5 fruit fly cellular contexts compared by ENCODE assay signal in the genomic region with DNA sequence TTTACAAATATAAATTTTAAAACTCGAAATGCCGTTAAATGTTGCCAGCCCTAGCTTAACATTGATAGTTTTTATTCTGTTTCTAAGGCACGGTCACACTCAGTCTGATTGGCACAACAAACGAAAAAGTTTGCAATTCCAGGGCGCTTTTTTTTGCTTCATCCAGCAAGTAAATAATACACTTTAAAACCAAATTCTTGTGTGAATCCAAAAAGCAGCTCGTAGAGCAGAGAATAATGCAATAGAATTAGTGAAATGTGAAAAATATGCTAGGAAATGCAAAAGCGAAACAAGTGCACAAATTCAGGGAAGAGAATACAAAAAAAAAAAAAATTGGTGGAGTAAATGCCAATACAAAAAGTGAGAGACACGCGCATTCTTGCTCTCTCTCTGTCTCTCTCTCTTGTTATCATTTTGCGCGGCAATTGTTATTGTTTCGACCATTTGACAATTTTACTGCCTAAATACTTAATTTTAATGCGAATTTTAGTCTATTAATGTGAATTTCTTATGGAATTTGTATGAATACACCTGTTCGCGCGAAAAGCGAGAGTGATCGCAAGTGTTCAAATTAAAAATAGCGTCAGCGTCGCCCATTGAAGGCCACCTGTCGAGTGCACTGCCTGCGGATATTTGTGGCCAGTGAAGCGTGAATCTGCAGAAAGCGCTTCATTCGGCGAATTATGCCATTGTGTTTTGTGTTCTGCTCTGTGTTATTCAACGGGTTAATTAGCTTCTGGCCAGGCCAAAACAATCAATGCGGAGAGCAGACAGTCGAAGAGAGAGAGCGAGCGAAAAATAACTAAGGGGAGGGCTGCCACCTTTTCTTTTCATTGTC.
A peak's percentile ranks its signal among the peaks of the same experiment; 100 is the strongest.
TF ChIP-seq lines count a peak whose summit lies in the region.

A gene (plus strand): TSS at position 100 of the 838 bp plus-strand sequence.

TF ChIP-seq in whole organism, adult, 20 proteins besides CTCF, POLR2A, EP300 and RAD21 (continued from another document):
- TF ChIP-seq CG11617 (GFP tag; optimal IDR thresholded peaks at IDR 0.05; lab: Kevin White, UChicago) (no peak), CG33017 (tag; optimal IDR thresholded peaks at IDR 0.05; lab: Kevin White, UChicago) (peak; percentile 7), Clk (GFP tag; optimal IDR thresholded peaks at IDR 0.05; lab: Kevin White, UChicago) (no peak), Crg-1 (GFP tag; optimal IDR thresholded peaks at IDR 0.05; lab: Kevin White, UChicago) (no peak)

TF ChIP-seq in whole organism, embryonic, 481 proteins besides CTCF, POLR2A, EP300 and RAD21 (continued from another document and continues in another):
- peak; percentile 52; the same call in 1 of the 2 replicates for TF ChIP-seq E2f2 (GFP tag; IDR thresholded peaks at IDR 0.05; lab: Robert Waterston, UW)
- TF ChIP-seq gfzf (GFP tag; optimal IDR thresholded peaks at IDR 0.05; lab: Kevin White, UChicago): peak; percentile 72
- 0 out of 2 replicates have a peak, but pooled peaks have one; percentile 7 for TF ChIP-seq vvl (GFP tag; IDR thresholded peaks at IDR 0.05; lab: Robert Waterston, UW)
- TF ChIP-seq CG6765 (GFP tag; optimal IDR thresholded peaks at IDR 0.05; lab: Kevin White, UChicago): no peak
- peak; percentile 71 for TF ChIP-seq rib (GFP tag; IDR thresholded peaks at IDR 0.05; lab: Robert Waterston, UW)
- peak; percentile 12 for TF ChIP-seq CG15269 (tag; optimal IDR thresholded peaks at IDR 0.05; lab: Kevin White, UChicago)
- peak; percentile 66 for TF ChIP-seq CG14710 (tag; optimal IDR thresholded peaks at IDR 0.05; lab: Kevin White, UChicago)
- TF ChIP-seq hbn (GFP tag; IDR thresholded peaks at IDR 0.05; lab: Robert Waterston, UW; ENCODE audit: partially characterized antibody): 0 out of 2 replicates have a peak, but pooled peaks have one; percentile 18
- peak; percentile 17 for TF ChIP-seq CG1603 (tag; optimal IDR thresholded peaks at IDR 0.05; lab: Kevin White, UChicago)
- TF ChIP-seq pzg (GFP tag; optimal IDR thresholded peaks at IDR 0.05; lab: Kevin White, UChicago): peak; percentile 39
- peak; percentile 7 for TF ChIP-seq YL-1 (GFP tag; optimal IDR thresholded peaks at IDR 0.05; lab: Kevin White, UChicago)
- TF ChIP-seq chm (GFP tag; IDR thresholded peaks at IDR 0.05; lab: Robert Waterston, UW): no peak
- no peak for TF ChIP-seq dpn (GFP tag; optimal IDR thresholded peaks at IDR 0.05; lab: Kevin White, UChicago)
- peak; percentile 93 for TF ChIP-seq Myb (GFP tag; optimal IDR thresholded peaks at IDR 0.05; lab: Kevin White, UChicago)
- TF ChIP-seq CG9215 (GFP tag; IDR thresholded peaks at IDR 0.05; lab: Robert Waterston, UW): no peak
- no peak for TF ChIP-seq CG12744 (GFP tag; optimal IDR thresholded peaks at IDR 0.05; lab: Kevin White, UChicago)
- no peak for TF ChIP-seq trh (GFP tag; optimal IDR thresholded peaks at IDR 0.05; lab: Kevin White, UChicago)
- TF ChIP-seq Lim3 (GFP tag; IDR thresholded peaks at IDR 0.05; lab: Robert Waterston, UW): no peak
- TF ChIP-seq stwl (tag; optimal IDR thresholded peaks at IDR 0.05; lab: Kevin White, UChicago): peak; percentile 6
- peak; percentile 4 for TF ChIP-seq NfI (GFP tag; optimal IDR thresholded peaks at IDR 0.05; lab: Kevin White, UChicago)
- TF ChIP-seq CG34422 (GFP tag; IDR thresholded peaks at IDR 0.05; lab: Robert Waterston, UW): 0 out of 3 replicates have a peak, but pooled peaks have one; percentile 13
- TF ChIP-seq pfk (GFP tag; optimal IDR thresholded peaks at IDR 0.05; lab: Kevin White, UChicago): no peak
- TF ChIP-seq nmo (GFP tag; optimal IDR thresholded peaks at IDR 0.05; lab: Kevin White, UChicago): peak; percentile 32
- no peak for TF ChIP-seq CG14860 (GFP tag; IDR thresholded peaks at IDR 0.05; lab: Robert Waterston, UW; ENCODE audit: partially characterized antibody)
- TF ChIP-seq p53 (GFP tag; optimal IDR thresholded peaks at IDR 0.05; lab: Kevin White, UChicago): no peak
- TF ChIP-seq CG17359 (tag; optimal IDR thresholded peaks at IDR 0.05; lab: Kevin White, UChicago): peak; percentile 71
- TF ChIP-seq CG34376 (GFP tag; optimal IDR thresholded peaks at IDR 0.05; lab: Kevin White, UChicago): peak; percentile 4
- no peak for TF ChIP-seq CG12236 (GFP tag; optimal IDR thresholded peaks at IDR 0.05; lab: Kevin White, UChicago)

TF ChIP-seq in whole organism, prepupa, 60 proteins besides CTCF, POLR2A, EP300 and RAD21 (continued from another document):
- TF ChIP-seq salr (GFP tag; optimal IDR thresholded peaks at IDR 0.05; lab: Kevin White, UChicago): no peak
- peak; percentile 45 for TF ChIP-seq CG9139 (GFP tag; optimal IDR thresholded peaks at IDR 0.05; lab: Kevin White, UChicago)
- TF ChIP-seq achi (GFP tag; optimal IDR thresholded peaks at IDR 0.05; lab: Kevin White, UChicago): no peak
- TF ChIP-seq CG3032 (tag; optimal IDR thresholded peaks at IDR 0.05; lab: Kevin White, UChicago): peak; percentile 37
- TF ChIP-seq CG1621 (tag; optimal IDR thresholded peaks at IDR 0.05; lab: Kevin White, UChicago): no peak
- TF ChIP-seq CG15336 (GFP tag; IDR thresholded peaks at IDR 0.05; lab: Robert Waterston, UW): no peak
- no peak for TF ChIP-seq Eip78C (GFP tag; lab: Kevin White, UChicago)
- TF ChIP-seq CG3919 (GFP tag; optimal IDR thresholded peaks at IDR 0.05; lab: Kevin White, UChicago): no peak
- no peak for TF ChIP-seq CG6163 (GFP tag; IDR thresholded peaks at IDR 0.05; lab: Robert Waterston, UW)
- TF ChIP-seq net (GFP tag; optimal IDR thresholded peaks at IDR 0.05; lab: Kevin White, UChicago): no peak
- TF ChIP-seq Met (GFP tag; optimal IDR thresholded peaks at IDR 0.05; lab: Kevin White, UChicago): no peak
- no peak for TF ChIP-seq Hr39 (GFP tag; optimal IDR thresholded peaks at IDR 0.05; lab: Kevin White, UChicago)
- TF ChIP-seq dac (GFP tag; optimal IDR thresholded peaks at IDR 0.05; lab: Kevin White, UChicago): no peak
- TF ChIP-seq Eip93F (GFP tag; optimal IDR thresholded peaks at IDR 0.05; lab: Kevin White, UChicago): no peak
- TF ChIP-seq acj6 (GFP tag; optimal IDR thresholded peaks at IDR 0.05; lab: Kevin White, UChicago): no peak
- peak in 1 of 2 experiments; percentile 10 for TF ChIP-seq ss (GFP tag; optimal IDR thresholded peaks at IDR 0.05; lab: Kevin White, UChicago)
- no peak for TF ChIP-seq fd85E (GFP tag; optimal IDR thresholded peaks at IDR 0.05; lab: Kevin White, UChicago)
- TF ChIP-seq Sox102F (GFP tag; optimal IDR thresholded peaks at IDR 0.05; lab: Kevin White, UChicago): no peak
- no peak for TF ChIP-seq CG4318 (GFP tag; optimal IDR thresholded peaks at IDR 0.05; lab: Kevin White, UChicago)
- peak; percentile 75 for TF ChIP-seq fkh (GFP tag; optimal IDR thresholded peaks at IDR 0.05; lab: Kevin White, UChicago)
- no peak for TF ChIP-seq Sox15 (GFP tag; optimal IDR thresholded peaks at IDR 0.05; lab: Kevin White, UChicago)
- TF ChIP-seq svp (GFP tag; lab: Kevin White, UChicago): no peak
- no peak for TF ChIP-seq fd59A (GFP tag; optimal IDR thresholded peaks at IDR 0.05; lab: Kevin White, UChicago)
- TF ChIP-seq Ets96B (tag; optimal IDR thresholded peaks at IDR 0.05; lab: Kevin White, UChicago): no peak
- no peak for TF ChIP-seq Smox (GFP tag; optimal IDR thresholded peaks at IDR 0.05; lab: Kevin White, UChicago)

TF ChIP-seq in whole organism, pupa, 21 proteins besides CTCF, POLR2A, EP300 and RAD21 (continued from another document):
- TF ChIP-seq CG9948 (tag; optimal IDR thresholded peaks at IDR 0.05; lab: Kevin White, UChicago): no peak
- no peak for TF ChIP-seq CG12605 (GFP tag; IDR thresholded peaks at IDR 0.05; lab: Robert Waterston, UW)

TF ChIP-seq in whole organism, wandering third instar larva, 38 proteins besides CTCF, POLR2A, EP300 and RAD21 (continued from another document):
- TF ChIP-seq Dfd (GFP tag; optimal IDR thresholded peaks at IDR 0.05; lab: Kevin White, UChicago) (no peak), CG9705 (GFP tag; optimal IDR thresholded peaks at IDR 0.05; lab: Kevin White, UChicago) (no peak), h (GFP tag; optimal IDR thresholded peaks at IDR 0.05; lab: Kevin White, UChicago) (no peak), tai (GFP tag; optimal IDR thresholded peaks at IDR 0.05; lab: Kevin White, UChicago) (no peak), Mio (GFP tag; optimal IDR thresholded peaks at IDR 0.05; lab: Kevin White, UChicago) (no peak), CG32264 (GFP tag; optimal IDR thresholded peaks at IDR 0.05; lab: Kevin White, UChicago) (no peak), Hr83 (GFP tag; optimal IDR thresholded peaks at IDR 0.05; lab: Kevin White, UChicago; ENCODE audit: poor library complexity, severe bottlenecking) (no peak), foxo (GFP tag; optimal IDR thresholded peaks at IDR 0.05; lab: Kevin White, UChicago) (no peak)
